5 fruit fly cellular contexts compared by ENCODE assay signal in the genomic region with DNA sequence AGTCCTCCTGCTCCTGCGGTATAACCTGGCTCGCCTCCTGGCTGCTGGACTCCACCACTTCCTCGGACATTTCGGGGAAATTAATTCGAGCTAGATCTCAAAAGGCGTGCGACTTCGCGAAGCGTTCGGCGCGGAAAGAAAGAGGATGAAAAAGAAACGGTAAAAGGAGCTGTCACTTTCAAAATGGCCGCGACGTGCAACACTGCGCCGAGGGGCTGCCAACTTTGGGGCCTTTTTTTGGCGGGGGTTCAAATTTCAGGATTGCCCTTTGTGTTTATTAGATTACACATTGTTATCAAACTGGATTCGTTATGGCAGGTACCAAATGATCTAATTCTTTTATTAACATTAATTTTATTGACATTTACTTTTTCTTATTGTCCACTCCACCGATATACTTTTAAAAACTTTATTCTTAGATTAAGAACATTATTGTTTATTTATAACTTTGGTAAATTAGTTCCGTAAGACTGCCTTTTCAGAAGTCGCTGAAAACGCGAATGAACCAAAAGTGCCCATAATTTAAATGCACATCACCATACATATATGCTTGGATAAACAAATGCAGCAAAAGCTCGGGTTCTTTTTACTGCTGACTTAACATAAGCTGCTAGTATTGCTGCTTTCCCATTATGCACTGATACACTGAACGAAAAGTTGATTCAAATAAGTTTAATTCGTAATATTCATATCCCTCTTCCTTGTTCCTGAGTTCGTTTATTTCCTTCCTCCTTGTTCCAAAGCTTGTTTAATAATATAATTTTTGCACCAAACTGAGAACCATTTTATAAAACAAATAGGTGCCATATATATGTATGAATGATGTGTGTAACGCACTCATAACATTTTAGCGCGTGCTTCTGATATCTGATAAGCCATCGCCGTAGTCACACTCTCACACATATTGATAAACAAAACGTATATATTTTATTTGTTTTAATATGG.
A peak's percentile ranks its signal among the peaks of the same experiment; 100 is the strongest.
TF ChIP-seq lines count a peak whose summit lies in the region.

TSS of gene RpS5b (minus strand) at position 156 of the 945 bp plus-strand sequence.

- no peak for TF ChIP-seq CTCF in whole organism, embryonic (GFP tag; optimal IDR thresholded peaks at IDR 0.05; lab: Kevin White, UChicago)

TF ChIP-seq in whole organism, adult, 20 proteins besides CTCF, POLR2A, EP300 and RAD21 (continues in another document):
- TF ChIP-seq CG33017 (tag; optimal IDR thresholded peaks at IDR 0.05; lab: Kevin White, UChicago) (no peak), CG11617 (GFP tag; optimal IDR thresholded peaks at IDR 0.05; lab: Kevin White, UChicago) (peak; percentile 10), Hr96 (GFP tag; optimal IDR thresholded peaks at IDR 0.05; lab: Kevin White, UChicago) (no peak), CG1620 (GFP tag; optimal IDR thresholded peaks at IDR 0.05; lab: Kevin White, UChicago) (no peak), cnc (optimal IDR thresholded peaks at IDR 0.05; lab: Kevin White, UChicago) (no peak), toe (GFP tag; optimal IDR thresholded peaks at IDR 0.05; lab: Kevin White, UChicago) (no peak), CG7101 (tag; optimal IDR thresholded peaks at IDR 0.05; lab: Kevin White, UChicago) (peak; percentile 28), cic (GFP tag; optimal IDR thresholded peaks at IDR 0.05; lab: Kevin White, UChicago) (no peak), CG12768 (GFP tag; optimal IDR thresholded peaks at IDR 0.05; lab: Kevin White, UChicago) (no peak), tj (GFP tag; optimal IDR thresholded peaks at IDR 0.05; lab: Kevin White, UChicago) (peak; percentile 99), Mnt (GFP tag; optimal IDR thresholded peaks at IDR 0.05; lab: Kevin White, UChicago) (peak; percentile 18), pad (GFP tag; optimal IDR thresholded peaks at IDR 0.05; lab: Kevin White, UChicago) (peak; percentile 40), CG5204 (GFP tag; optimal IDR thresholded peaks at IDR 0.05; lab: Kevin White, UChicago) (no peak), Clk (GFP tag; optimal IDR thresholded peaks at IDR 0.05; lab: Kevin White, UChicago) (no peak), ovo (GFP tag; optimal IDR thresholded peaks at IDR 0.05; lab: Kevin White, UChicago) (peak; percentile 81), CG14711 (tag; optimal IDR thresholded peaks at IDR 0.05; lab: Kevin White, UChicago) (peak; percentile 82)

TF ChIP-seq in whole organism, embryonic, 481 proteins besides CTCF, POLR2A, EP300 and RAD21 (continues in another document):
- TF ChIP-seq CG16863 (GFP tag; optimal IDR thresholded peaks at IDR 0.05; lab: Kevin White, UChicago) (no peak), CG32532 (GFP tag; IDR thresholded peaks at IDR 0.05; lab: Robert Waterston, UW) (no peak), phol (tag; optimal IDR thresholded peaks at IDR 0.05; lab: Kevin White, UChicago) (peak; percentile 75), NC2β (GFP tag; optimal IDR thresholded peaks at IDR 0.05; lab: Kevin White, UChicago) (no peak), Ets97D (GFP tag; optimal IDR thresholded peaks at IDR 0.05; lab: Kevin White, UChicago) (peak; percentile 80), pzg (GFP tag; optimal IDR thresholded peaks at IDR 0.05; lab: Kevin White, UChicago) (peak; percentile 52), CG30431 (GFP tag; optimal IDR thresholded peaks at IDR 0.05; lab: Kevin White, UChicago) (no peak), Pdp1 (GFP tag; optimal IDR thresholded peaks at IDR 0.05; lab: Kevin White, UChicago) (peak in 1 of 2 experiments; percentile 25), Trl (optimal IDR thresholded peaks at IDR 0.05; lab: Kevin White, UChicago) (no peak), Trl (GFP tag; optimal IDR thresholded peaks at IDR 0.05; lab: Kevin White, UChicago) (no peak), Rfx (GFP tag; IDR thresholded peaks at IDR 0.05; lab: Robert Waterston, UW) (peak; percentile 34; the same call in 1 of the 2 replicates), CG14667 (GFP tag; IDR thresholded peaks at IDR 0.05; lab: Robert Waterston, UW) (no peak), CG4617 (GFP tag; optimal IDR thresholded peaks at IDR 0.05; lab: Kevin White, UChicago; ENCODE audit: borderline replicate concordance) (no peak), CG2889 (GFP tag; IDR thresholded peaks at IDR 0.05; lab: Robert Waterston, UW) (no peak), CG2199 (GFP tag; IDR thresholded peaks at IDR 0.05; lab: Robert Waterston, UW) (no peak), ac (GFP tag; optimal IDR thresholded peaks at IDR 0.05; lab: Kevin White, UChicago) (no peak)

TF ChIP-seq in whole organism, prepupa, 60 proteins besides CTCF, POLR2A, EP300 and RAD21 (continues in another document):
- no peak for TF ChIP-seq Eip75B (GFP tag; optimal IDR thresholded peaks at IDR 0.05; lab: Kevin White, UChicago)
- peak; percentile 34 for TF ChIP-seq svp (GFP tag; lab: Kevin White, UChicago)
- TF ChIP-seq cyc (GFP tag; optimal IDR thresholded peaks at IDR 0.05; lab: Kevin White, UChicago), result peak; percentile 11
- no peak for TF ChIP-seq topi (GFP tag; optimal IDR thresholded peaks at IDR 0.05; lab: Kevin White, UChicago)
- TF ChIP-seq CG6854 (GFP tag; optimal IDR thresholded peaks at IDR 0.05; lab: Kevin White, UChicago), result peak; percentile 5
- no peak for TF ChIP-seq CG11294 (GFP tag; IDR thresholded peaks at IDR 0.05; lab: Robert Waterston, UW)
- no peak for TF ChIP-seq CG8632 (GFP tag; optimal IDR thresholded peaks at IDR 0.05; lab: Kevin White, UChicago)
- no peak for TF ChIP-seq Hr39 (GFP tag; optimal IDR thresholded peaks at IDR 0.05; lab: Kevin White, UChicago)
- no peak for TF ChIP-seq acj6 (GFP tag; optimal IDR thresholded peaks at IDR 0.05; lab: Kevin White, UChicago)
- TF ChIP-seq CG11902 (GFP tag; optimal IDR thresholded peaks at IDR 0.05; lab: Kevin White, UChicago), result no peak
- no peak for TF ChIP-seq CG11762 (GFP tag; optimal IDR thresholded peaks at IDR 0.05; lab: Kevin White, UChicago; ENCODE audit: insufficient read depth)
- TF ChIP-seq CG8319 (GFP tag; optimal IDR thresholded peaks at IDR 0.05; lab: Kevin White, UChicago), result no peak
- peak; percentile 19 for TF ChIP-seq Sox14 (GFP tag; optimal IDR thresholded peaks at IDR 0.05; lab: Kevin White, UChicago)
- TF ChIP-seq dsx (GFP tag; optimal IDR thresholded peaks at IDR 0.05; lab: Kevin White, UChicago; ENCODE audit: poor library complexity, severe bottlenecking), result no peak
- TF ChIP-seq Eip78C (GFP tag; lab: Kevin White, UChicago), result peak; percentile 58
- peak; percentile 28 for TF ChIP-seq Met (GFP tag; optimal IDR thresholded peaks at IDR 0.05; lab: Kevin White, UChicago)
- 0 out of 3 replicates have a peak, but pooled peaks have one; percentile 18 for TF ChIP-seq CG6163 (GFP tag; IDR thresholded peaks at IDR 0.05; lab: Robert Waterston, UW)

TF ChIP-seq in whole organism, pupa, 21 proteins besides CTCF, POLR2A, EP300 and RAD21:
- TF ChIP-seq Snoo (tag; optimal IDR thresholded peaks at IDR 0.05; lab: Kevin White, UChicago) (peak; percentile 7), rn (GFP tag; IDR thresholded peaks at IDR 0.05; lab: Robert Waterston, UW) (no peak)

TF ChIP-seq in whole organism, wandering third instar larva, 38 proteins besides CTCF, POLR2A, EP300 and RAD21:
- peak; percentile 27 for TF ChIP-seq HLH106 (tag; optimal IDR thresholded peaks at IDR 0.05; lab: Kevin White, UChicago)
- TF ChIP-seq dmrt93B (GFP tag; optimal IDR thresholded peaks at IDR 0.05; lab: Kevin White, UChicago), result peak; percentile 25
- TF ChIP-seq Dif (GFP tag; optimal IDR thresholded peaks at IDR 0.05; lab: Kevin White, UChicago; ENCODE audit: partially characterized antibody), result no peak
- TF ChIP-seq rgr (GFP tag; optimal IDR thresholded peaks at IDR 0.05; lab: Kevin White, UChicago), result peak; percentile 9
- peak; percentile 30 for TF ChIP-seq h (GFP tag; optimal IDR thresholded peaks at IDR 0.05; lab: Kevin White, UChicago)
- TF ChIP-seq CG32264 (GFP tag; optimal IDR thresholded peaks at IDR 0.05; lab: Kevin White, UChicago), result no peak
- TF ChIP-seq Rel (GFP tag; optimal IDR thresholded peaks at IDR 0.05; lab: Kevin White, UChicago), result no peak
- TF ChIP-seq Rel (tag; optimal IDR thresholded peaks at IDR 0.05; lab: Kevin White, UChicago), result peak; percentile 7
- TF ChIP-seq CrebA (GFP tag; optimal IDR thresholded peaks at IDR 0.05; lab: Kevin White, UChicago; ENCODE audit: borderline replicate concordance), result no peak
- TF ChIP-seq Hr78 (GFP tag; optimal IDR thresholded peaks at IDR 0.05; lab: Kevin White, UChicago), result no peak
- TF ChIP-seq Vsx2 (GFP tag; optimal IDR thresholded peaks at IDR 0.05; lab: Kevin White, UChicago; ENCODE audit: partially characterized antibody), result no peak
- TF ChIP-seq Dfd (GFP tag; optimal IDR thresholded peaks at IDR 0.05; lab: Kevin White, UChicago), result no peak
- TF ChIP-seq CG9705 (GFP tag; optimal IDR thresholded peaks at IDR 0.05; lab: Kevin White, UChicago), result peak; percentile 42
- no peak for TF ChIP-seq usp (GFP tag; optimal IDR thresholded peaks at IDR 0.05; lab: Kevin White, UChicago)
- no peak for TF ChIP-seq Hnf4 (GFP tag; optimal IDR thresholded peaks at IDR 0.05; lab: Kevin White, UChicago)
- TF ChIP-seq psq (GFP tag; optimal IDR thresholded peaks at IDR 0.05; lab: Kevin White, UChicago), result peak; percentile 26
- no peak for TF ChIP-seq N (GFP tag; optimal IDR thresholded peaks at IDR 0.05; lab: Kevin White, UChicago)
TF ChIP-seq in whole organism, wandering third instar larva: peak in this region for 7.
